Worm (Caenorhabditis elegans): ENCODE data around the gene F01E11.20.

Gene F01E11.20

DNA sequence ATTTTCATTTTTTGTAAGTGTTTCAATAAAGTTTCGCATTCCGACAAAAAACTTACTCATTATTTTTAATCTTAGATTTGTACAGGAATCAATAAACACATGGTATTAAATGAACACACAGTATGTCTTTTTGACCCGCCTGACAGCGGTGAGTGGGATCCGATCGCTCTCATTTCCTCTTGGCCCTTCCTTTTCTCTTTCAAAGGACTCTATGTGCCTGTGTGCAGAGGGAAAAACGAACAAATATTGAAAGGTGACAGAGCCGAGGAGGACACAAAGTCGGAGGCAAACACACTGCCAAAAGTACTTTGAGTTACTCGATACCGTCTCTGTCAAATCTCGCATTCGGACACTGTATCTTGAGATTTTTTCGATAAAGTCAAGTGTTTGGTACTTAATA lies at the start of gene F01E11.20, which contains the start of gene tsp-16:
F01E11.20 (minus strand) TSS at position 101 of the 400 bp plus-strand sequence.
tsp-16 (minus strand) TSS at position 173 of the 400 bp plus-strand sequence.
- TF ChIP-seq unc-62 (GFP tag; optimal IDR thresholded peaks at IDR 0.05), result no peak

ce11 chrX:7040760-7041159 lies 44.4 kb upstream of the F01E11.20 start:
- TF ChIP-seq unc-62 (GFP tag; optimal IDR thresholded peaks at IDR 0.05), result no peak

- no peak for TF ChIP-seq unc-62 (GFP tag; optimal IDR thresholded peaks at IDR 0.05)
These were observed 41.6 kb upstream of the F01E11.20 start for ce11 chrX:7037998-7038397.

DNA sequence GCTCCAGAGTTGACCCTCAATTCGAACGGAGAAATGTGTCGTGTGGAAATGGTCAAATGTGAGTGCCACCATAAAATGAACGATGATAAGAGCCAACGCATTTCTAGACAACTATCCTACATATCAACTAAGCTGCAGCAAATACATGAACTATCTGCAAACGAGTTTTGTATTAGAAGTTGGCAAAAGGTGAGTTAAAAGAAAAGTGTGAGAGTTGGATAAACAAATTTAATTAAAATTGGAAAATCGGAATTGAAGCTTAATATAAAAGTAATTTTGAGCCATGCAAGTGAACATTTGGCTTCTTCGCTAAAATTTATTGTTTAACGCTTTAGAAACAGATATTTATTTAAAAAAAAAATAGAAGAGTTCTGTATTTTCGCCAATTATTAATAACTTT lies 39.6 kb upstream of the F01E11.20 start, which contains the start of gene cest-19:
cest-19 (minus strand) TSS at position 101 of the 400 bp plus-strand sequence.
- no peak for TF ChIP-seq unc-62 (GFP tag; optimal IDR thresholded peaks at IDR 0.05)

DNA sequence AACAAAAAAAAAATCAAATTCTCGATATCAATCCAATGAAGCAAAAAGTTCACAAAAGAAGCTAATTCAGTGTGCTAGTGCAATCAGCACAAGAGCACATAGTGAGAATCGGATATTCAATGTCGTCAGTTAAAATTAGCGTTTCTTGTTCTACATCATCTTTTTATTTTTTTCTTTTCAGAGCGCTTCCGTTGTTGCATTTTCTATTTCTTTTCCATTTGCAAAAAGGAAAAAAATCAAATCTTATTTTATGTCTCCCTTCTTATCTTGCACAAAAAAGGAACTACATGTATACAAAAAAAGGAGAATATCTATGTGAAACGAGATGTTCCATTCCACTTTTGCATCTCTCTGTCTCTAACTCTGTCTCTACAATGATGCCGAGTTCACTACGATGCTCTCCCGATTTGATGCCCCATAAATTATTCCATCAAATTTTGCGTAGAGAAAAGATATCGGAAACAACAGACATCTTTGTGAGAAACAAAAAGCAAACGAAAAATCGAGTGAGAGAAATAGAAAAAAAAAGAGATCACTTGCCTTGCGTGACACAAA lies 37.4 kb upstream of the F01E11.20 start:
- TF ChIP-seq unc-62 (GFP tag; optimal IDR thresholded peaks at IDR 0.05), result no peak

ce11 chrX:7028836-7029235 lies 32.5 kb upstream of the F01E11.20 start, which contains the start of gene flp-26:
TSS of gene flp-26 (plus strand) at chrX:7029136.
- TF ChIP-seq unc-62 (GFP tag; optimal IDR thresholded peaks at IDR 0.05), result no peak

DNA sequence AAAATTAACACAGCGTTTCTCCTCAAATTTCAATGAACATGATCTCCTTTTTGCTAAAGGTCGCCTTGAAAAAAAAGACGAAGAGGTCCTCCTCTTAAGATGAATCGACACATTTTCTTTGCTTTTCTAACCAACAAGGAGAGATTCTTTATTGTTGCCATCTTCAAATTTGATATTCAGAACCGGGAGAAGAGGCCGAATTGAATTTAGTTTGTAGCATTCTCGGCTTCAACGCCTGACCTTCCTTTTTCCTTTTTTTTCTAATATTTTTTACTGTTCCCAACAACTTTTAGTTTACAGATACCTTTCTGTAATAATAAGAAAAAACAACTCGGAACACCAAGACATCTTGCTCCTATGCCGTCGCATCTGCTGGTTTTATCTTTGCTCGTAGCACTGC lies 23.4 kb upstream of the F01E11.20 start, which contains the start of gene cah-5:
cah-5 (plus strand) TSS at position 301 of the 400 bp plus-strand sequence.
- no peak for TF ChIP-seq unc-62 (GFP tag; optimal IDR thresholded peaks at IDR 0.05)

DNA sequence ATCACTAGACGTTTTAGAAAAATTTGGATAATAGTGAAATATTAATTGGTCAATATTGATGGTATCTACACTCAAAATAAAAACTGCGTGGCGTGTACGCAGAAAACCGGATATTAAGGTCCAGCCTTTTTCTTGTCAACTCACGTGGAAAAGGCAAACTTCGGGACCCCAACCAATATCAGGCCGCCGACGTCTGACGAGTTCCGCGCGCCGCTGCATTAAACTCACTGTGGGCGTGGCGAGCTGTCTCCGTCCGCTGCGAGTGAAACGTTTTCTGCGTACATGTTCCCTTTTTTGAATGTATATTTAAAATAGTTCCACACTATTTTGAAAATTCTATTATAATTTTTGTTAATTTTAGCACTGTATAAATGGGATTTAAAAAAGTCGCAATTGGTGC lies 9.6 kb upstream of the F01E11.20 start:
- TF ChIP-seq unc-62 (GFP tag; optimal IDR thresholded peaks at IDR 0.05), result no peak

- TF ChIP-seq unc-62 (GFP tag; optimal IDR thresholded peaks at IDR 0.05), result no peak
These were observed 9.1 kb upstream of the F01E11.20 start, which contains the start of gene tyra-2 for ce11 chrX:7005475-7005874. TSS of gene tyra-2 (minus strand) at chrX:7005575.

DNA sequence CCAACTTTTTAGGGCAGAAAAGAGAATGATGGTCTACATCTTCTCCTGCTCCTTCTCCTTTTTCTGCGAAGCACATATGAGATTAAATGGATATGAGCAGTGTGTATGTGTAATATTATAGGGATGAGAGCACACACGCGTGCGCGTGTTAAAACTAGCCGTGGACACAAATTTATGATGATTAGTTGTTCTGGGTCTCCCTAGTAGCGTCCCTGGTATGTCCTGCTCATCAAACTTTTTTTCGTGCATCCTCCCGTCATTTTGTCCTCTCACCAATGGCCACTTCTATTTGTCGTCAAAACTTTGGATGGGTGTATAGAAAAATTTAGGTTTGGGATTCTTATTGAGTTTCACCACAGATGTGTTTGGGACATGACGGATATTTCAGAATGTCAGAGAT lies 5.6 kb upstream of the F01E11.20 start:
- no peak for TF ChIP-seq unc-62 (GFP tag; optimal IDR thresholded peaks at IDR 0.05)

DNA sequence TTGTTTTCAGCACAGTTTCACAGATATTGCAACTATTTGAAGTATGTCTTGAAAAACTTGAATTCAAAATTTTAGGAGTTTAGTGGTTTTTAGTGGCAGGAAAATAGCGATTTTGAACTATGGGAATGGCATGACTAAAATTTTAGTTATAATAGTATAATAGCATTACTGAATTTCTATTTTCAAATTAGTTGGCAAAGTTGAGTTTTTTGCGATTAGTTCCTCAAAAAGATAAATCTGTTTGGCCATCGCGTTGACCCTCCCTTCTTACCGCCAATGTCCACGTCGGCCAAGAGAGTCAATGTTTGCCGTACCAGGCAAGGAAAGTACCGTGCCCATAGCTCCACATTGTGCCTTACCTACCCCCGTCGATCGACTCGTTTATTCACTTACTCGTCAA lies 4.9 kb downstream of the F01E11.20 start, which contains the start of gene ugt-57:
ugt-57 (plus strand) TSS at position 301 of the 400 bp plus-strand sequence.
- no peak for TF ChIP-seq unc-62 (GFP tag; optimal IDR thresholded peaks at IDR 0.05)

DNA sequence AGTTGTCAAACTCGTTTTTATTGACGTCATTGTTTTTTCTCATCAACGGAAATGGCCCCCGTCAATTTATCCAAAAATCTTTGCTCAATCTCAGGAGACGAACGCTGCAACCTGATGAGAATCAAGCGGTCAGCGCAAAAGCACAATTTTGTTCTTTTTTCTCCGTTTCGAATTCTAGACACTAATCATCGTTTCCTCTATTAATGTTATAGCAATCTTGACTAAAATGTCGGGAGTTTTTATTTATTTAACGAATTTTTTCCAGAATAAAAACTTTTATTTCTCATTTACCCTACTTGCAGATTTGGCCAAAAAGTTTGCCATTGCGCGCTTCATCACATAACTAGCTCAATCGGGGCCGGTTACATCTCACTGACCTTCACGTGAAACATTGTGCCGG lies 7.0 kb downstream of the F01E11.20 start, which contains the start of gene F01E11.18:
F01E11.18 (plus strand) TSS at position 301 of the 400 bp plus-strand sequence.
- TF ChIP-seq unc-62 (GFP tag; optimal IDR thresholded peaks at IDR 0.05), result no peak

DNA sequence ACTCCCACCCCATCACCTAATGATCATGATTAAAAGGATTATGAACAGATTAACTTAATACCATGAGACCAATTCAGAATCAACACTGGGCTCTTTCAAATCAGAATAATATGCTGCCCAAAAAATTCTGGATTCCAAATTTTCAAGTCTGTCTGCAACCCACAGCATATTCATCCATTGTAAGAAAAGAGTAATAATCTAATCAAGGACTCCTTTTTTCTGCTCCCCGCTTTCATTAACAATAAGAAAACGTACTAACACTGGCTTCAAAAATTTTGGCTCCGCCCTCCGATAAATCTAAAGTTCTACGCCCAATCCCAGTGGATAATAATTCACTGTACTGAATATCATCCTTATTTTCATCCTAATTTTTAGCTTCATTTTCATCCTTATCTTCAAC lies 8.1 kb downstream of the F01E11.20 start:
- TF ChIP-seq unc-62 (GFP tag; optimal IDR thresholded peaks at IDR 0.05), result no peak

DNA sequence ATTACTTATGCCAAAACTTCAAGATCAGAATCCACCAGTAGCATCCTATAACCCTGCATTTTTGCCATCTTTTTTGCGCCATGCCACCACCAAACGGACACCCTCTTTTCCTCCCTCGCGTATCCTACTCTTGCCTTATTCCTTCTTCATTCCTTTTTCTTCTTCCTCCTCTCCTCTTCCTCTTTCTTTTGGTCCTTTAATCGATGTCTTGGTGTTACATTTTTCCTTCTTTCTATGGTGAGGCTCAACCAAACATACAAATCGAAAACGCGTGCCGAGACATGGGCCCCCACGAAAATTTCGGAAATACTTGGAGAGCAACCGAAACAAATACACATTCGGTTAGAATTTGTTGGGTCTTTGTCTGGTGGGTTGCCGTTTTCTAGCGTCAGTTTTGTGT lies 25.0 kb downstream of the F01E11.20 start:
- no peak for TF ChIP-seq unc-62 (GFP tag; optimal IDR thresholded peaks at IDR 0.05)

- no peak for TF ChIP-seq unc-62 (GFP tag; optimal IDR thresholded peaks at IDR 0.05)
These were observed 26.2 kb downstream of the F01E11.20 start for ce11 chrX:6970134-6970533.

ce11 chrX:6968553-6968952 lies 27.8 kb downstream of the F01E11.20 start:
- TF ChIP-seq unc-62 (GFP tag; optimal IDR thresholded peaks at IDR 0.05), result no peak

DNA sequence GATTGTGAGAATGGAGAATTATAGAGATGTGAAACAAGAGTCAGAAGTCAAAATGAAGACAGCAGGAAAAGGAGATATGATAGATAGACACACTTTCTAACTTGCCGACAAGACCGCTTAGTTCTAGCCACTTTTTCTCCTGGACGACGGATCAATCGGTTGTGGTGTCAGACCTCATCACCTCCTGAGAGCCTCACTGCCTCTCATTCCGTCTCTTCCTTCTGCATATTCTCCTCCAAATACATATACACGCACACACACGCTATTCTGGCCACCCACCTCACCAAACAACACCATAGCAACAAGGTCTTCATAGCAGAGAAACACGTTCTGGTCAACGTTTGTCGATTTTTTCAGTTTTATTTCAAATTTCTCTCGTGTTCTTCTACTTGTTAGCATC lies 29.3 kb downstream of the F01E11.20 start, which contains the start of gene F01E11.3:
F01E11.3 (plus strand) TSS at position 301 of the 400 bp plus-strand sequence.
- no peak for TF ChIP-seq unc-62 (GFP tag; optimal IDR thresholded peaks at IDR 0.05)

Measured in whole organism, dauer.